Fruit fly (Drosophila melanogaster) whole organism, pupa: ENCODE measurements around the gene CG11426.

Experiments
- CG12605 ChIP-seq: fragments of 200-800 bp; sonication (Bioruptor generic); IDR thresholded peaks from 2 replicates; pipeline ENCODE4 v1.3.6; 2022; ENCODE audit warnings: missing biosample characterization, missing genetic modification characterization
- CG13204 ChIP-seq: fragments of 200-800 bp; sonication (Bioruptor generic); optimal IDR thresholded peaks from 2 replicates; lab custom pipeline; 2018; ENCODE audit warnings: missing biosample characterization, mild to moderate bottlenecking, missing genetic modification characterization, moderate library complexity
- CG32121 ChIP-seq: fragments of 200-800 bp; sonication (Bioruptor generic); IDR thresholded peaks from 2 replicates; pipeline ENCODE4 v1.3.6; 2022; ENCODE audit warnings: missing biosample characterization, missing genetic modification characterization
- CG34367 ChIP-seq: fragments of 200-800 bp; sonication (Bioruptor generic); optimal IDR thresholded peaks from 2 replicates; lab custom pipeline; 2018; ENCODE audit warnings: missing biosample characterization, mild to moderate bottlenecking, missing genetic modification characterization
- CG4496 ChIP-seq: fragments of 200-800 bp; sonication (Bioruptor generic); IDR thresholded peaks from 3 replicates; pipeline ENCODE4 v1.3.6; 2022; ENCODE audit warnings: missing biosample characterization, missing genetic modification characterization
- CG8301 ChIP-seq: fragments of 200-800 bp; sonication (Bioruptor generic); optimal IDR thresholded peaks from 2 replicates; lab custom pipeline; 2018; ENCODE audit warnings: missing biosample characterization, mild to moderate bottlenecking, missing genetic modification characterization
- EcR ChIP-seq: fragments of 200-800 bp; sonication (Bioruptor generic); optimal IDR thresholded peaks from 3 replicates; lab custom pipeline; 2019; ENCODE audit warnings: missing biosample characterization, missing genetic modification characterization, mild to moderate bottlenecking, moderate library complexity, missing genetic modification reagents
- Ets98B ChIP-seq: fragments of 200-800 bp; sonication (Bioruptor generic); IDR thresholded peaks from 2 replicates; pipeline ENCODE4 v1.3.6; 2022; ENCODE audit warnings: missing biosample characterization, missing genetic modification characterization
- Pif1A ChIP-seq: fragments of 200-800 bp; sonication (Bioruptor generic); optimal IDR thresholded peaks from 3 replicates; lab custom pipeline; 2016; ENCODE audit warnings: missing biosample characterization, missing genetic modification characterization
- Snoo ChIP-seq: fragments of 200-800 bp; sonication (Bioruptor generic); optimal IDR thresholded peaks from 3 replicates; lab custom pipeline; 2017; ENCODE audit warnings: missing biosample characterization, mild to moderate bottlenecking, missing genetic modification characterization, inconsistent platforms
- rn ChIP-seq: fragments of 200-800 bp; sonication (Bioruptor generic); IDR thresholded peaks from 2 replicates; pipeline ENCODE4 v1.3.6; 2022; ENCODE audit warnings: missing biosample characterization, missing genetic modification characterization

dm6 chr3L:22497594-22497993 lies 27.2 kb downstream of the CG11426 start:
- no peak for TF ChIP-seq CG12605 (GFP tag; lab: Robert Waterston, UW)
- TF ChIP-seq CG34367 (tag; lab: Kevin White, UChicago), result no peak
- TF ChIP-seq Pif1A (GFP tag; lab: Kevin White, UChicago), result no peak
- TF ChIP-seq CG8301, result no peak
- TF ChIP-seq Ets98B (GFP tag; lab: Robert Waterston, UW), result no peak
- no peak for TF ChIP-seq CG32121 (GFP tag; lab: Robert Waterston, UW)
- TF ChIP-seq Snoo (tag; lab: Kevin White, UChicago), result no peak
- no peak for TF ChIP-seq CG4496
- TF ChIP-seq CG13204, result no peak
- no peak for TF ChIP-seq EcR (GFP tag; lab: Kevin White, UChicago)
- no peak for TF ChIP-seq rn (GFP tag; lab: Robert Waterston, UW)
